3 worm cellular contexts compared by ENCODE assay signal in genomic region chrIII:3165309-3165708, ce11.
TF ChIP-seq lines count a peak whose summit lies in the region.

Gene R148.5, plus strand, starts transcription at chrIII:3165639.

TF ChIP-seq in whole organism, L1 larva, 84 proteins besides CTCF, POLR2A, EP300 and RAD21:
- TF ChIP-seq lin-14 (GFP tag; optimal IDR thresholded peaks at IDR 0.05; lab: Kevin White, UChicago) (no peak), unc-62 (GFP tag; optimal IDR thresholded peaks at IDR 0.05; lab: Kevin White, UChicago) (no peak), fos-1 (tag; optimal IDR thresholded peaks at IDR 0.05; lab: Kevin White, UChicago) (no peak), blmp-1 (tag; optimal IDR thresholded peaks at IDR 0.05; lab: Kevin White, UChicago) (peak; percentile 57), nhr-47 (tag; optimal IDR thresholded peaks at IDR 0.05; lab: Kevin White, UChicago) (no peak), mef-2 (tag; optimal IDR thresholded peaks at IDR 0.05; lab: Kevin White, UChicago) (no peak)

TF ChIP-seq in whole organism, L3 larva, 47 proteins besides CTCF, POLR2A, EP300 and RAD21:
- TF ChIP-seq elt-1 (tag; optimal IDR thresholded peaks at IDR 0.05; lab: Kevin White, UChicago) (peak; percentile 14), egl-5 (tag; optimal IDR thresholded peaks at IDR 0.05; lab: Kevin White, UChicago) (no peak)
TF ChIP-seq in whole organism, L3 larva: peak in this region for 1.

TF ChIP-seq in whole organism, mixed stage, embryonic, 35 proteins besides CTCF, POLR2A, EP300 and RAD21:
- TF ChIP-seq nhr-28 (tag; optimal IDR thresholded peaks at IDR 0.05; lab: Kevin White, UChicago) (no peak), ceh-39 (tag; optimal IDR thresholded peaks at IDR 0.05; lab: Kevin White, UChicago) (no peak), ceh-83 (GFP tag; optimal IDR thresholded peaks at IDR 0.05; lab: Kevin White, UChicago) (no peak), elt-3 (tag; optimal IDR thresholded peaks at IDR 0.05; lab: Kevin White, UChicago) (no peak), elt-1 (tag; optimal IDR thresholded peaks at IDR 0.05; lab: Kevin White, UChicago; ENCODE audit: borderline replicate concordance, insufficient read depth) (peak; percentile 89), nhr-12 (tag; optimal IDR thresholded peaks at IDR 0.05; lab: Kevin White, UChicago) (no peak), ztf-11 (tag; optimal IDR thresholded peaks at IDR 0.05; lab: Kevin White, UChicago) (no peak), bed-3 (GFP tag; optimal IDR thresholded peaks at IDR 0.05; lab: Kevin White, UChicago) (no peak), sptf-1 (tag; optimal IDR thresholded peaks at IDR 0.05; lab: Kevin White, UChicago) (no peak), unc-62 (GFP tag; optimal IDR thresholded peaks at IDR 0.05; lab: Kevin White, UChicago) (peak; percentile 12), nhr-76 (tag; optimal IDR thresholded peaks at IDR 0.05; lab: Kevin White, UChicago) (no peak)
TF ChIP-seq in whole organism, mixed stage, embryonic: peak in this region for 2.
